Fruit fly (Drosophila melanogaster) whole organism, embryonic: ENCODE results near the gene sdk.

ENCODE experiments used
- Abd-B ChIP-seq: fragments of 200-800 bp; sonication (Bioruptor generic); optimal IDR thresholded peaks from 2 replicates; lab custom pipeline; 2018; ENCODE audit warnings: missing biosample characterization, mild to moderate bottlenecking, missing genetic modification characterization, moderate library complexity
- Ada2b ChIP-seq: fragments of 200-800 bp; sonication (Bioruptor generic); IDR thresholded peaks from 2 replicates; pipeline ENCODE4 v1.3.6; 2022; ENCODE audit warnings: missing biosample characterization, missing genetic modification characterization
- B-H2 ChIP-seq: fragments of 200-800 bp; sonication (Bioruptor generic); optimal IDR thresholded peaks from 2 replicates; lab custom pipeline; 2018; ENCODE audit warnings: missing biosample characterization, mild to moderate bottlenecking, missing genetic modification characterization
- Bgb ChIP-seq: fragments of 200-800 bp; sonication (Bioruptor generic); IDR thresholded peaks from 2 replicates; pipeline ENCODE4 v1.3.6; 2022; ENCODE audit warnings: missing biosample characterization, missing genetic modification characterization; ENCODE audit not compliant: partially characterized antibody
- Blimp-1 ChIP-seq: fragments of 200-800 bp; sonication (Bioruptor generic); optimal IDR thresholded peaks from 3 replicates; lab custom pipeline; 2018; ENCODE audit warnings: missing biosample characterization, missing genetic modification characterization, mild to moderate bottlenecking, moderate library complexity, missing genetic modification reagents
- Bteb2 ChIP-seq: fragments of 200-800 bp; sonication (Bioruptor generic); optimal IDR thresholded peaks from 2 replicates; lab custom pipeline; 2016; ENCODE audit warnings: missing biosample characterization, missing genetic modification characterization
- CG11723 ChIP-seq: fragments of 200-800 bp; sonication (Bioruptor generic); optimal IDR thresholded peaks from 2 replicates; lab custom pipeline; 2017; ENCODE audit warnings: missing biosample characterization, mild to moderate bottlenecking, missing genetic modification characterization
- CG14014 ChIP-seq: fragments of 200-800 bp; sonication (Bioruptor generic); IDR thresholded peaks from 2 replicates; pipeline ENCODE4 v1.3.6; 2022; ENCODE audit warnings: missing biosample characterization, missing genetic modification characterization
- CG14050 ChIP-seq: fragments of 200-800 bp; sonication (Bioruptor generic); IDR thresholded peaks from 3 replicates; pipeline ENCODE4 v1.3.6; 2022; ENCODE audit warnings: missing biosample characterization, missing genetic modification characterization
- CG15514 ChIP-seq: fragments of 200-800 bp; sonication (Bioruptor generic); optimal IDR thresholded peaks from 3 replicates; lab custom pipeline; 2017; ENCODE audit warnings: missing biosample characterization, missing genetic modification characterization, mild to moderate bottlenecking, moderate library complexity, missing genetic modification reagents
- CG2120 ChIP-seq: fragments of 200-800 bp; sonication (Bioruptor generic); optimal IDR thresholded peaks from 3 replicates; lab custom pipeline; 2016; ENCODE audit warnings: missing biosample characterization, missing genetic modification characterization
- CG31441 ChIP-seq: fragments of 200-800 bp; sonication (Bioruptor generic); IDR thresholded peaks from 2 replicates; pipeline ENCODE4 v1.3.6; 2022; ENCODE audit warnings: missing biosample characterization, missing genetic modification characterization
- CG3995 ChIP-seq: fragments of 200-800 bp; sonication (Bioruptor generic); optimal IDR thresholded peaks from 3 replicates; lab custom pipeline; 2016; ENCODE audit warnings: missing biosample characterization, missing genetic modification characterization
- CG4282 ChIP-seq: fragments of 200-800 bp; sonication (Bioruptor generic); optimal IDR thresholded peaks from 2 replicates; lab custom pipeline; 2016; ENCODE audit warnings: missing biosample characterization, missing genetic modification characterization
- CG4854 ChIP-seq: fragments of 200-800 bp; sonication (Bioruptor generic); optimal IDR thresholded peaks from 2 replicates; lab custom pipeline; 2016; ENCODE audit warnings: missing biosample characterization, missing genetic modification characterization, inconsistent platforms
- CG6689 ChIP-seq: fragments of 200-800 bp; sonication (Bioruptor generic); IDR thresholded peaks from 2 replicates; pipeline ENCODE4 v1.3.6; 2022; ENCODE audit warnings: missing biosample characterization, missing genetic modification characterization
- CG9215 ChIP-seq: fragments of 200-800 bp; sonication (Bioruptor generic); IDR thresholded peaks from 2 replicates; pipeline ENCODE4 v1.3.6; 2022; ENCODE audit warnings: missing biosample characterization, missing genetic modification characterization
- Doc3 ChIP-seq: fragments of 200-800 bp; sonication (Bioruptor generic); IDR thresholded peaks from 3 replicates; pipeline ENCODE4 v1.3.6; 2022; ENCODE audit warnings: missing biosample characterization, missing genetic modification characterization; ENCODE audit not compliant: partially characterized antibody
- Drgx ChIP-seq: fragments of 200-800 bp; sonication (Bioruptor generic); IDR thresholded peaks from 2 replicates; pipeline ENCODE4 v1.3.6; 2022; ENCODE audit warnings: missing biosample characterization, missing genetic modification characterization
- E2f1 ChIP-seq: fragments of 200-800 bp; sonication (Bioruptor generic); IDR thresholded peaks from 2 replicates; pipeline ENCODE4 v1.3.6; 2022; ENCODE audit warnings: missing biosample characterization, missing genetic modification characterization
- Fer1 ChIP-seq: fragments of 200-800 bp; sonication (Bioruptor generic); optimal IDR thresholded peaks from 2 replicates; lab custom pipeline; 2017; ENCODE audit warnings: missing biosample characterization, mild to moderate bottlenecking, missing genetic modification characterization
- Fer2 ChIP-seq: fragments of 200-800 bp; sonication (Bioruptor generic); optimal IDR thresholded peaks from 2 replicates; lab custom pipeline; 2018; ENCODE audit warnings: missing biosample characterization, mild to moderate bottlenecking, missing genetic modification characterization, moderate library complexity
- Fer3 ChIP-seq: fragments of 200-800 bp; sonication (Bioruptor generic); optimal IDR thresholded peaks from 2 replicates; lab custom pipeline; 2018; ENCODE audit warnings: missing biosample characterization, mild to moderate bottlenecking, missing genetic modification characterization, moderate library complexity
- HLH3B ChIP-seq: fragments of 200-800 bp; sonication (Bioruptor generic); IDR thresholded peaks from 2 replicates; pipeline ENCODE4 v1.3.6; 2022; ENCODE audit warnings: missing biosample characterization, missing genetic modification characterization
- Hmr ChIP-seq: fragments of 200-800 bp; sonication (Bioruptor generic); optimal IDR thresholded peaks from 3 replicates; lab custom pipeline; 2017; ENCODE audit warnings: mild to moderate bottlenecking, missing biosample characterization, missing genetic modification reagents, missing genetic modification characterization
- Hr78 ChIP-seq, 2 experiments: fragments of 200-800 bp in 1 of 2; fragments of >200 bp in 1 of 2; sonication (Bioruptor generic) in 1 of 2; optimal IDR thresholded peaks; 2 replicates each; lab custom pipeline; 2017 to 2019; ENCODE audit warnings: missing biosample characterization in 2 of 2, missing genetic modification characterization in 2 of 2, mild to moderate bottlenecking in 1 of 2, moderate library complexity in 1 of 2
- Hsf ChIP-seq: fragments of 200-800 bp; sonication (Bioruptor generic); optimal IDR thresholded peaks from 3 replicates; lab custom pipeline; 2016; ENCODE audit warnings: missing biosample characterization, missing genetic modification characterization
- Mad ChIP-seq: fragments of 200-800 bp; sonication (Bioruptor generic); optimal IDR thresholded peaks from 2 replicates; lab custom pipeline; 2016; ENCODE audit warnings: missing biosample characterization, missing genetic modification characterization
- Mes4 ChIP-seq: fragments of 200-800 bp; sonication (Bioruptor generic); optimal IDR thresholded peaks from 2 replicates; lab custom pipeline; 2016; ENCODE audit warnings: missing biosample characterization, missing genetic modification characterization
- NC2β ChIP-seq: fragments of 200-800 bp; sonication (Bioruptor generic); optimal IDR thresholded peaks from 2 replicates; lab custom pipeline; 2016; ENCODE audit warnings: missing biosample characterization, missing genetic modification characterization
- Sin3A ChIP-seq: fragments of >200 bp; optimal IDR thresholded peaks from 2 replicates; lab custom pipeline; 2018
- Stat92E ChIP-seq, 3 experiments: fragments of >200 bp in 2 of 3; fragments of 200-800 bp in 1 of 3; sonication (Bioruptor generic) in 1 of 3; optimal IDR thresholded peaks; 2 replicates each; lab custom pipeline; 2017 to 2019; ENCODE audit warnings: missing biosample characterization in 3 of 3, missing genetic modification characterization in 3 of 3, mild to moderate bottlenecking in 1 of 3, moderate library complexity in 1 of 3
- YL-1 ChIP-seq: fragments of 200-800 bp; sonication (Bioruptor generic); optimal IDR thresholded peaks from 3 replicates; lab custom pipeline; 2017; ENCODE audit warnings: missing biosample characterization, mild to moderate bottlenecking, missing genetic modification characterization
- ato ChIP-seq: fragments of 200-800 bp; sonication (Bioruptor generic); IDR thresholded peaks from 2 replicates; pipeline ENCODE4 v1.3.6; 2022; ENCODE audit warnings: missing biosample characterization, missing genetic modification characterization; ENCODE audit not compliant: partially characterized antibody
- cato ChIP-seq: fragments of 200-800 bp; sonication (Bioruptor generic); optimal IDR thresholded peaks from 2 replicates; lab custom pipeline; 2016; ENCODE audit warnings: missing biosample characterization, missing genetic modification characterization, borderline replicate concordance
- dmrt11E ChIP-seq: fragments of 200-800 bp; sonication (Bioruptor generic); optimal IDR thresholded peaks from 3 replicates; lab custom pipeline; 2018; ENCODE audit warnings: missing biosample characterization, mild to moderate bottlenecking, missing genetic modification characterization, moderate library complexity
- dmrt99B ChIP-seq: fragments of 200-800 bp; sonication (Bioruptor generic); optimal IDR thresholded peaks from 2 replicates; lab custom pipeline; 2018; ENCODE audit warnings: missing biosample characterization, mild to moderate bottlenecking, missing genetic modification characterization, moderate library complexity
- dysf ChIP-seq: fragments of 200-800 bp; sonication (Bioruptor generic); IDR thresholded peaks from 3 replicates; pipeline ENCODE4 v1.3.6; 2022; ENCODE audit warnings: missing biosample characterization, missing genetic modification characterization
- en ChIP-seq: fragments of 200-800 bp; sonication (Bioruptor generic); optimal IDR thresholded peaks from 2 replicates; lab custom pipeline; 2016; ENCODE audit warnings: missing biosample characterization, missing genetic modification characterization
- eyg ChIP-seq: fragments of 200-800 bp; sonication (Bioruptor generic); optimal IDR thresholded peaks from 3 replicates; lab custom pipeline; 2016; ENCODE audit warnings: missing biosample characterization, missing genetic modification characterization
- fd3F ChIP-seq: fragments of 200-800 bp; sonication (Bioruptor generic); optimal IDR thresholded peaks from 2 replicates; lab custom pipeline; 2018; ENCODE audit warnings: missing biosample characterization, mild to moderate bottlenecking, missing genetic modification characterization, moderate library complexity
- fru ChIP-seq: fragments of >200 bp; optimal IDR thresholded peaks from 2 replicates; lab custom pipeline; 2017
- lilli ChIP-seq: fragments of 200-800 bp; sonication (Bioruptor generic); optimal IDR thresholded peaks from 3 replicates; lab custom pipeline; 2016; ENCODE audit warnings: missing biosample characterization, missing genetic modification characterization
- mam ChIP-seq: fragments of 200-800 bp; sonication (Bioruptor generic); optimal IDR thresholded peaks from 3 replicates; lab custom pipeline; 2016; ENCODE audit warnings: missing biosample characterization, missing genetic modification characterization
- pan ChIP-seq, 4 experiments: fragments of >200 bp in 3 of 4; fragments of 200-800 bp in 1 of 4; sonication (Bioruptor generic) in 1 of 4; optimal IDR thresholded peaks in 3 of 4; IDR thresholded peaks in 1 of 4; 2 replicates each; pipeline versions ENCODE4 v1.3.6 to Lab custom; 2017 to 2022; ENCODE audit warnings: missing biosample characterization in 2 of 4, missing genetic modification characterization in 2 of 4, mixed read lengths in 1 of 4
- pum ChIP-seq: fragments of 200-800 bp; sonication (Bioruptor generic); optimal IDR thresholded peaks from 2 replicates; lab custom pipeline; 2016; ENCODE audit warnings: missing biosample characterization, missing genetic modification characterization
- sc ChIP-seq, 3 experiments: fragments of >200 bp in 2 of 3; fragments of 200-800 bp in 1 of 3; sonication (Bioruptor generic) in 1 of 3; optimal IDR thresholded peaks; 2 replicates in 2 of 3; 3 replicates in 1 of 3; lab custom pipeline; 2017; ENCODE audit warnings: mild to moderate bottlenecking in 1 of 3, missing biosample characterization in 1 of 3, missing genetic modification characterization in 1 of 3, missing genetic modification reagents in 1 of 3
- sens-2 ChIP-seq: fragments of 200-800 bp; sonication (Bioruptor generic); IDR thresholded peaks from 2 replicates; pipeline ENCODE4 v1.3.6; 2022; ENCODE audit warnings: missing biosample characterization, missing genetic modification characterization
- so ChIP-seq: fragments of 200-800 bp; sonication (Bioruptor generic); IDR thresholded peaks from 3 replicates; pipeline ENCODE4 v1.3.6; 2022; ENCODE audit warnings: missing biosample characterization, missing genetic modification characterization
- sqz ChIP-seq: fragments of 200-800 bp; sonication (Bioruptor generic); optimal IDR thresholded peaks from 3 replicates; lab custom pipeline; 2018; ENCODE audit warnings: missing biosample characterization, mild to moderate bottlenecking, missing genetic modification characterization
- wor ChIP-seq: fragments of 200-800 bp; sonication (Bioruptor generic); IDR thresholded peaks from 2 replicates; pipeline ENCODE4 v1.3.6; 2022; ENCODE audit warnings: missing biosample characterization, missing genetic modification characterization
- yki ChIP-seq: fragments of >200 bp; optimal IDR thresholded peaks from 3 replicates; lab custom pipeline; 2018

sdk gene

dm6 chrX:792923-793322, 106.3 kb downstream of the sdk start, which contains the start of gene CG16989 (continued):
- TF ChIP-seq Stat92E (GFP tag; optimal IDR thresholded peaks at IDR 0.05; lab: Kevin White, UChicago) (no peak), Fer1 (no peak), CG31441 (no peak), dmrt99B (tag; lab: Kevin White, UChicago) (no peak), so (no peak), Hr78 (GFP tag; optimal IDR thresholded peaks at IDR 0.05; lab: Kevin White, UChicago) (no peak), CG14014 (GFP tag; lab: Robert Waterston, UW) (no peak), Doc3 (GFP tag; lab: Robert Waterston, UW) (no peak), CG4282 (GFP tag; lab: Kevin White, UChicago) (no peak), sqz (GFP tag; lab: Kevin White, UChicago) (no peak), Hmr (GFP tag; lab: Kevin White, UChicago) (no peak), Bteb2 (GFP tag; lab: Kevin White, UChicago) (no peak), CG6689 (no peak), CG15514 (GFP tag; lab: Kevin White, UChicago) (peak; percentile 62), Mad (GFP tag; lab: Kevin White, UChicago) (no peak), ato (no peak), Drgx (GFP tag; lab: Robert Waterston, UW) (no peak), wor (no peak), sens-2 (GFP tag; lab: Robert Waterston, UW) (no peak), E2f1 (GFP tag; lab: Robert Waterston, UW) (peak; percentile 92), Ada2b (GFP tag; lab: Robert Waterston, UW) (no peak), yki (lab: Kevin White, UChicago) (no peak), dysf (GFP tag; lab: Robert Waterston, UW) (no peak), Blimp-1 (GFP tag; lab: Kevin White, UChicago) (no peak), CG4854 (GFP tag; lab: Kevin White, UChicago) (no peak), cato (GFP tag; lab: Kevin White, UChicago) (no peak), lilli (no peak), B-H2 (GFP tag; lab: Kevin White, UChicago) (no peak), Bgb (GFP tag; lab: Robert Waterston, UW) (peak; percentile 57), pum (GFP tag; lab: Kevin White, UChicago) (no peak), CG14050 (no peak), sc (optimal IDR thresholded peaks at IDR 0.05; lab: Kevin White, UChicago) (no peak), sc (GFP tag; optimal IDR thresholded peaks at IDR 0.05; lab: Kevin White, UChicago) (no peak), Fer2 (tag; lab: Kevin White, UChicago) (no peak), CG9215 (GFP tag; lab: Robert Waterston, UW) (no peak), CG11723 (GFP tag; lab: Kevin White, UChicago) (no peak), eyg (GFP tag; lab: Kevin White, UChicago) (no peak), CG2120 (GFP tag; lab: Kevin White, UChicago) (no peak), YL-1 (GFP tag; lab: Kevin White, UChicago) (peak; percentile 51), HLH3B (no peak), CG3995 (GFP tag; lab: Kevin White, UChicago) (peak; percentile 11), Sin3A (lab: Kevin White, UChicago) (peak; percentile 26), mam (no peak), pan (optimal IDR thresholded peaks at IDR 0.05; lab: Kevin White, UChicago) (no peak), pan (GFP tag; optimal IDR thresholded peaks at IDR 0.05 in 1 of 2, IDR thresholded peaks at IDR 0.05 in 1 of 2) (no peak), Fer3 (tag; lab: Kevin White, UChicago) (no peak), Abd-B (no peak), NC2β (GFP tag; lab: Kevin White, UChicago) (no peak), Hsf (GFP tag; lab: Kevin White, UChicago) (no peak), Mes4 (GFP tag; lab: Kevin White, UChicago) (no peak), dmrt11E (tag; lab: Kevin White, UChicago) (no peak), fru (lab: Kevin White, UChicago) (no peak), fd3F (no peak), en (GFP tag; lab: Kevin White, UChicago) (no peak)
